Worm (Caenorhabditis elegans): ENCODE measurements around the gene ugt-22.

Gene ugt-22

DNA sequence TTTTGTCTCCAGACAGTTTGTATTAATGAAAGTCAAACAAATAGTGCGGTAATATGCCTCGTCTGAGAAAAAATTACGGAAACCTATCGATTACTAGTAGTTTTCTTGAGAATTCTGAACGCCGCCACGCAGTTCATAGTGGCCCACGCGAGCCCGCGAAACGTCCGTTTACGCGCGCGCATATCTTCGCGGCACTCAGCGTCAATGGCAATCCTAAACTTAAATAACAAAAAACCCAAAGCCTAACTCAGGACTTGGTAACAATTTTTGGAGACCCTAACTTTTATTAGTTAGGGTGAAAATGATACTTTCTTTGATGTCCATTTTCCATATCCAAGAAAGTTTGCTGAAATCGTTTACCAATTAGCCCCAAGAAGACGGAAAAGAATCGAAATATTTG lies 37.6 kb upstream of the ugt-22 start:
- TF ChIP-seq hlh-1 (tag; optimal IDR thresholded peaks at IDR 0.05) (no peak), ztf-11 (tag; optimal IDR thresholded peaks at IDR 0.05) (no peak), nhr-237 (tag; optimal IDR thresholded peaks at IDR 0.05) (no peak), mep-1 (tag; optimal IDR thresholded peaks at IDR 0.05) (no peak), bed-3 (GFP tag; optimal IDR thresholded peaks at IDR 0.05) (no peak), snpc-4 (tag; optimal IDR thresholded peaks at IDR 0.05) (no peak), drap-1 (GFP tag; optimal IDR thresholded peaks at IDR 0.05) (no peak), M03D4.4 (tag; optimal IDR thresholded peaks at IDR 0.05) (no peak), ces-1 (GFP tag; optimal IDR thresholded peaks at IDR 0.05) (no peak), blmp-1 (tag; optimal IDR thresholded peaks at IDR 0.05) (no peak), nhr-28 (tag; optimal IDR thresholded peaks at IDR 0.05) (no peak), pha-4 (tag; optimal IDR thresholded peaks at IDR 0.05) (no peak), elt-1 (tag; optimal IDR thresholded peaks at IDR 0.05; ENCODE audit: borderline replicate concordance, insufficient read depth) (no peak), ceh-43 (GFP tag; optimal IDR thresholded peaks at IDR 0.05) (no peak), lin-13 (tag; optimal IDR thresholded peaks at IDR 0.05) (no peak)

DNA sequence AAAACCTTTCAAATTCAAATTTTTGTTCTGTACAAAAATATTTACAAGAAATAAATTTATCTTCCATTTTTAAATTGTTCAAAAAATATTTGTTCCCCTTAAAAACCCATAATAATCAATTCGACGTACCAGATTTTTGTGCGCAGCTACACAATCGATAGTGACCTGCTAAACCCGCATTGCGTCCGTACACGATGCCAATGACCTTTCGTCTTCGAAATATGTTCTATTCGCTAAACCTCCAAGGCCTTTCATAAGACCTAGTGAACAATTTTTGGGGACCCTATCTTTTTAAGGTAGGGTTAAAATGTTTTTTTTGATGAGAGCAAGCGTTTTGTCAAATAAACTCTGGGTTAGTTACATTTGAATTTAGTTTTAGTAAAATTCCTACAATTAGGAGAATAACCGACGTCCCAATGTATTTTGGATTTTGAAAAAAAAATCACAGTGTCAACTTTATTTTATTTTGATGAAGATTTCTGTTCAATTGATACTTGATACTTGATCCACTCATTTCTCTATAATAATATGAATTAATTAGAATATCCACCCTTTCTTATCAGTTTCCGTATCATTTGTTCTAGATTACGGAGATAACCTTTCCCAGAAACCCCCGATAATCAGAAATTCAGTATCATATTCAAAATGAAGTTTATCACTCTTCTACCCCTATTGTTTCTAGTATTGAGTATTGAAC lies 36.9 kb upstream of the ugt-22 start, which contains the start of gene Y45F10B.59:
Y45F10B.59 (plus strand) TSS at position 647 of the 697 bp plus-strand sequence.
- TF ChIP-seq bed-3 (GFP tag; optimal IDR thresholded peaks at IDR 0.05) (no peak), unc-120 (tag; optimal IDR thresholded peaks at IDR 0.05; ENCODE audit: poor library complexity, severe bottlenecking) (no peak), elt-3 (tag; optimal IDR thresholded peaks at IDR 0.05) (no peak), zip-8 (tag; optimal IDR thresholded peaks at IDR 0.05) (no peak), unc-39 (tag; optimal IDR thresholded peaks at IDR 0.05) (no peak), sptf-1 (tag; optimal IDR thresholded peaks at IDR 0.05) (no peak), elt-1 (tag; optimal IDR thresholded peaks at IDR 0.05; ENCODE audit: borderline replicate concordance, insufficient read depth) (no peak), unc-62 (GFP tag; optimal IDR thresholded peaks at IDR 0.05) (no peak), snpc-4 (tag; optimal IDR thresholded peaks at IDR 0.05) (no peak), mab-5 (tag; optimal IDR thresholded peaks at IDR 0.05) (no peak), mep-1 (tag; optimal IDR thresholded peaks at IDR 0.05) (no peak), drap-1 (GFP tag; optimal IDR thresholded peaks at IDR 0.05) (no peak), nhr-237 (tag; optimal IDR thresholded peaks at IDR 0.05) (no peak), nhr-76 (tag; optimal IDR thresholded peaks at IDR 0.05) (no peak), nhr-2 (tag; optimal IDR thresholded peaks at IDR 0.05) (no peak), ztf-11 (tag; optimal IDR thresholded peaks at IDR 0.05) (no peak), nhr-28 (tag; optimal IDR thresholded peaks at IDR 0.05) (no peak), pha-4 (tag; optimal IDR thresholded peaks at IDR 0.05) (no peak), nhr-12 (tag; optimal IDR thresholded peaks at IDR 0.05) (no peak), flh-1 (GFP tag; optimal IDR thresholded peaks at IDR 0.05) (no peak)

DNA sequence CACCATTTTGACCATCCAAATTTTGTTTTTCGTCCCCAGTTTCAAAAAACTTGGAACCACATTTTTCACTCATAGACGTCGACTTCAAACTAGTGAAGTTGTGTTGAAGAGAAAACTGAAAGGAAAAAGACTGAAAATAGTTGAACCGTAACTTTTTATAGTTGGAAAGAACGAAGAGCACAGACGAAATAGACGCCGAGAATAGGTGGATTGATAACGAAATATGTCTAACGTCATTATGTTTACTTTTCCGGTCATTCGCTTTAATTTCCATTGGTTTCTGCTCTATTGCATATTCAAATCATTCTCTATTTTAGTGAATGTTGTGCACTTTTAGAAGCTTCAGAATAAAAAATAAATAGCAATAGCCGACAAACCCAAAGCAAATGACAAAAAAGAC lies 29.3 kb upstream of the ugt-22 start, which contains the start of gene C08F11.13:
C08F11.13 (minus strand) TSS at position 138 of the 400 bp plus-strand sequence.
- TF ChIP-seq nhr-76 (tag; optimal IDR thresholded peaks at IDR 0.05) (no peak), ham-2 (GFP tag; optimal IDR thresholded peaks at IDR 0.05) (no peak), lin-13 (tag; optimal IDR thresholded peaks at IDR 0.05) (no peak), elt-1 (tag; optimal IDR thresholded peaks at IDR 0.05; ENCODE audit: borderline replicate concordance, insufficient read depth) (no peak), ceh-83 (GFP tag; optimal IDR thresholded peaks at IDR 0.05) (no peak), mls-2 (tag; optimal IDR thresholded peaks at IDR 0.05) (no peak), unc-39 (tag; optimal IDR thresholded peaks at IDR 0.05) (no peak), flh-1 (GFP tag; optimal IDR thresholded peaks at IDR 0.05) (no peak), nhr-28 (tag; optimal IDR thresholded peaks at IDR 0.05) (no peak), bed-3 (GFP tag; optimal IDR thresholded peaks at IDR 0.05) (no peak), nhr-237 (tag; optimal IDR thresholded peaks at IDR 0.05) (no peak), unc-62 (GFP tag; optimal IDR thresholded peaks at IDR 0.05) (no peak)

DNA sequence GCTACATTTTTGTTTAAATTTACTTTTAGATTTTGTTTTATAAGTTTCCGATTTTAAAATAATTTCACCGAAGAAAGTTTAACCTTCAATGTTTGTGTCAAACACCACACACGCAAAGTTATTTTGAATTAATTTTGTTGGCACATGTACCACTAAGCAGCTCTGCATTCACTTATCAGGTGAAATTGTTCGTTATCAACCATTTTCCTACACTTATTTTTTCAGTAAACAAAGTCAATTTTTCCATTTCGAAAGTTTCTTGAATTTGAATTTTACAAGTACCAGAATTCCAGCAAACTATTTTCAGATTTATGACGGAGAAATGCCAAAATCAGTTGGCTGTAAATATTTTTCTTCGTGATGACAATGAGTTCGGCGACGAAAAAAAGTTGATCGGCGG lies 19.9 kb upstream of the ugt-22 start, which contains the start of gene C08F11.3:
C08F11.3 (plus strand) TSS at position 301 of the 400 bp plus-strand sequence.
- TF ChIP-seq mls-2 (tag; optimal IDR thresholded peaks at IDR 0.05) = no peak
- TF ChIP-seq nhr-76 (tag; optimal IDR thresholded peaks at IDR 0.05) = no peak
- TF ChIP-seq sem-2 (GFP tag; optimal IDR thresholded peaks at IDR 0.05) = no peak
- TF ChIP-seq M03D4.4 (tag; optimal IDR thresholded peaks at IDR 0.05) = no peak

DNA sequence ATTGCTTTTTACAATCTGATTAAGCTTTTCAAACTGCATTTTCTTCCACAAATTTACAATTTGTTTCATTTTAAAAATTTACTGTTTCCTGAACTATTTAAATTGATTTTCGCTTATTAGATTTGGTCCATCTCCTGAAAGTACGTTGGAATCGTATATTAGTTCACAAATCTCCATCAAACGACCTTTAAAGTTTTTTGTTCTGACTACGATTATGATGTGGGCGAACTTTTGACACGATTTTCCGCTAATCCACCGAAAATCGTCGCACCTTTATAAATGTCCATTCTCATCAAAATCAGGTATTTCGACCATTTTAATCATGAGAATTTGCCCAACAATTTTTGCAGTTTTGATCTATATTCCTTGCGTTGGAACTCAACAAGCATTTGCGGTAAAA lies 15.5 kb upstream of the ugt-22 start, which contains the start of gene C08F11.1:
C08F11.1 (plus strand) TSS at position 301 of the 400 bp plus-strand sequence.
- TF ChIP-seq ceh-43 (GFP tag; optimal IDR thresholded peaks at IDR 0.05) (no peak), elt-1 (tag; optimal IDR thresholded peaks at IDR 0.05; ENCODE audit: borderline replicate concordance, insufficient read depth) (no peak), flh-1 (GFP tag; optimal IDR thresholded peaks at IDR 0.05) (no peak), lin-13 (tag; optimal IDR thresholded peaks at IDR 0.05) (no peak), blmp-1 (tag; optimal IDR thresholded peaks at IDR 0.05) (no peak)
